Fruit fly (Drosophila melanogaster) whole organism, embryonic: ENCODE results near the gene CG15296.

ENCODE experiments used
- B-H2 ChIP-seq: fragments of 200-800 bp; sonication (Bioruptor generic); optimal IDR thresholded peaks from 2 replicates; lab custom pipeline; 2018; ENCODE audit warnings: missing biosample characterization, mild to moderate bottlenecking, missing genetic modification characterization
- C15 ChIP-seq: fragments of 200-800 bp; sonication (Bioruptor generic); IDR thresholded peaks from 3 replicates; pipeline ENCODE4 v1.3.6; 2022; ENCODE audit warnings: missing biosample characterization, missing genetic modification characterization
- CG10209 ChIP-seq: fragments of 200-800 bp; sonication (Bioruptor generic); optimal IDR thresholded peaks from 3 replicates; lab custom pipeline; 2017; ENCODE audit warnings: missing biosample characterization, mild to moderate bottlenecking, missing genetic modification characterization, missing genetic modification reagents
- CG10431 ChIP-seq: fragments of 200-800 bp; sonication (Bioruptor generic); optimal IDR thresholded peaks from 3 replicates; lab custom pipeline; 2018; ENCODE audit warnings: missing biosample characterization, mild to moderate bottlenecking, missing genetic modification characterization
- CG12155 ChIP-seq: fragments of 200-800 bp; sonication (Bioruptor generic); optimal IDR thresholded peaks from 3 replicates; lab custom pipeline; 2016; ENCODE audit warnings: missing biosample characterization, missing genetic modification characterization
- CG12744 ChIP-seq: fragments of 200-800 bp; sonication (Bioruptor generic); optimal IDR thresholded peaks from 2 replicates; lab custom pipeline; 2016; ENCODE audit warnings: missing biosample characterization, missing genetic modification characterization
- CG12769 ChIP-seq: fragments of 200-800 bp; sonication (Bioruptor generic); optimal IDR thresholded peaks from 2 replicates; lab custom pipeline; 2019; ENCODE audit warnings: missing biosample characterization, mild to moderate bottlenecking, missing genetic modification characterization, moderate library complexity
- CG17328 ChIP-seq: fragments of 200-800 bp; sonication (Bioruptor generic); IDR thresholded peaks from 2 replicates; pipeline ENCODE4 v1.3.6; 2022; ENCODE audit warnings: missing biosample characterization, missing genetic modification characterization
- CG17359 ChIP-seq: fragments of 200-800 bp; sonication (Bioruptor generic); optimal IDR thresholded peaks from 3 replicates; lab custom pipeline; 2018; ENCODE audit warnings: missing biosample characterization, mild to moderate bottlenecking, missing genetic modification characterization, moderate library complexity
- CG17361 ChIP-seq: fragments of 200-800 bp; sonication (Bioruptor generic); IDR thresholded peaks from 3 replicates; pipeline ENCODE4 v1.3.6; 2022; ENCODE audit warnings: missing biosample characterization, missing genetic modification characterization
- CG18619 ChIP-seq: fragments of 200-800 bp; sonication (Bioruptor generic); optimal IDR thresholded peaks from 3 replicates; lab custom pipeline; 2017; ENCODE audit warnings: missing biosample characterization, mild to moderate bottlenecking, missing genetic modification characterization
- CG3163 ChIP-seq: fragments of 200-800 bp; sonication (Bioruptor generic); optimal IDR thresholded peaks from 3 replicates; lab custom pipeline; 2016; ENCODE audit warnings: missing biosample characterization, missing genetic modification characterization
- CG33213 ChIP-seq: fragments of 200-800 bp; sonication (Bioruptor generic); optimal IDR thresholded peaks from 3 replicates; lab custom pipeline; 2016; ENCODE audit warnings: missing biosample characterization, missing genetic modification characterization
- CG3407 ChIP-seq: fragments of 200-800 bp; sonication (Bioruptor generic); optimal IDR thresholded peaks from 2 replicates; lab custom pipeline; 2018; ENCODE audit warnings: missing biosample characterization, mild to moderate bottlenecking, missing genetic modification characterization
- CG42726 ChIP-seq: fragments of 200-800 bp; sonication (Bioruptor generic); IDR thresholded peaks from 2 replicates; pipeline ENCODE4 v1.3.6; 2022; ENCODE audit warnings: missing biosample characterization, missing genetic modification characterization; ENCODE audit not compliant: partially characterized antibody
- CG4424 ChIP-seq: fragments of 200-800 bp; sonication (Bioruptor generic); optimal IDR thresholded peaks from 3 replicates; lab custom pipeline; 2016; ENCODE audit warnings: missing biosample characterization, missing genetic modification characterization
- CG6813 ChIP-seq: fragments of 200-800 bp; sonication (Bioruptor generic); optimal IDR thresholded peaks from 2 replicates; lab custom pipeline; 2017; ENCODE audit warnings: missing biosample characterization, missing genetic modification characterization, mild to moderate bottlenecking, moderate library complexity, missing genetic modification reagents
- CG8359 ChIP-seq: fragments of 200-800 bp; sonication (Bioruptor generic); optimal IDR thresholded peaks from 2 replicates; lab custom pipeline; 2017; ENCODE audit warnings: missing biosample characterization, mild to moderate bottlenecking, missing genetic modification characterization, borderline replicate concordance
- CG9437 ChIP-seq: fragments of 200-800 bp; sonication (Bioruptor generic); optimal IDR thresholded peaks from 2 replicates; lab custom pipeline; 2018; ENCODE audit warnings: missing biosample characterization, mild to moderate bottlenecking, missing genetic modification characterization
- D ChIP-seq, 2 experiments: fragments of 200-800 bp in 1 of 2; fragments of >200 bp in 1 of 2; sonication (Bioruptor generic) in 1 of 2; optimal IDR thresholded peaks; 2 replicates in 1 of 2; 3 replicates in 1 of 2; lab custom pipeline; 2017; ENCODE audit warnings: mild to moderate bottlenecking in 1 of 2, missing biosample characterization in 1 of 2, missing genetic modification characterization in 1 of 2, missing genetic modification reagents in 1 of 2
- Eip74EF ChIP-seq, 2 experiments: fragments of 200-800 bp in 1 of 2; fragments of >200 bp in 1 of 2; sonication (Bioruptor generic) in 1 of 2; optimal IDR thresholded peaks; 2 replicates each; lab custom pipeline; 2017 to 2019; ENCODE audit warnings: missing biosample characterization in 2 of 2, missing genetic modification characterization in 2 of 2, mild to moderate bottlenecking in 1 of 2, moderate library complexity in 1 of 2
- H15 ChIP-seq: fragments of 200-800 bp; sonication (Bioruptor generic); IDR thresholded peaks from 3 replicates; pipeline ENCODE4 v1.3.6; 2022; ENCODE audit warnings: missing biosample characterization, missing genetic modification characterization
- HLH4C ChIP-seq: fragments of 200-800 bp; sonication (Bioruptor generic); IDR thresholded peaks from 3 replicates; pipeline ENCODE4 v1.3.6; 2022; ENCODE audit warnings: missing biosample characterization, missing genetic modification characterization; ENCODE audit not compliant: partially characterized antibody
- Hand ChIP-seq: fragments of 200-800 bp; sonication (Bioruptor generic); optimal IDR thresholded peaks from 2 replicates; lab custom pipeline; 2017; ENCODE audit warnings: mild to moderate bottlenecking, missing biosample characterization, missing genetic modification reagents, missing genetic modification characterization
- HmgD ChIP-seq: fragments of 200-800 bp; sonication (Bioruptor generic); optimal IDR thresholded peaks from 3 replicates; lab custom pipeline; 2016; ENCODE audit warnings: missing biosample characterization, missing genetic modification characterization
- Mes4 ChIP-seq: fragments of 200-800 bp; sonication (Bioruptor generic); optimal IDR thresholded peaks from 2 replicates; lab custom pipeline; 2016; ENCODE audit warnings: missing biosample characterization, missing genetic modification characterization
- Myb ChIP-seq: fragments of 200-800 bp; sonication (Bioruptor generic); optimal IDR thresholded peaks from 2 replicates; lab custom pipeline; 2016; ENCODE audit warnings: missing biosample characterization, missing genetic modification characterization
- NK7.1 ChIP-seq: fragments of 200-800 bp; sonication (Bioruptor generic); optimal IDR thresholded peaks from 3 replicates; lab custom pipeline; 2016; ENCODE audit warnings: missing biosample characterization, missing genetic modification characterization
- Ssrp ChIP-seq: fragments of 200-800 bp; sonication (Bioruptor generic); optimal IDR thresholded peaks from 2 replicates; lab custom pipeline; 2018; ENCODE audit warnings: missing biosample characterization, mild to moderate bottlenecking, missing genetic modification characterization, moderate library complexity
- Trl ChIP-seq, 3 experiments: fragments of >200 bp in 2 of 3; fragments of 200-800 bp in 1 of 3; sonication (Bioruptor generic) in 1 of 3; optimal IDR thresholded peaks; 2 replicates in 1 of 3; 3 replicates in 2 of 3; lab custom pipeline; 2016 to 2017; ENCODE audit warnings: missing biosample characterization in 1 of 3, missing genetic modification characterization in 1 of 3
- corto ChIP-seq: fragments of 200-800 bp; sonication (Bioruptor generic); optimal IDR thresholded peaks from 2 replicates; lab custom pipeline; 2016; ENCODE audit warnings: missing biosample characterization, mild to moderate bottlenecking, missing genetic modification characterization, moderate library complexity
- cwo ChIP-seq: fragments of 200-800 bp; sonication (Bioruptor generic); optimal IDR thresholded peaks from 3 replicates; lab custom pipeline; 2017; ENCODE audit warnings: missing biosample characterization, missing genetic modification characterization, mild to moderate bottlenecking, moderate library complexity, missing genetic modification reagents
- exex ChIP-seq: fragments of 200-800 bp; sonication (Bioruptor generic); optimal IDR thresholded peaks from 4 replicates; lab custom pipeline; 2018; ENCODE audit warnings: missing biosample characterization, mild to moderate bottlenecking, missing genetic modification characterization, moderate library complexity
- fd102C ChIP-seq: fragments of 200-800 bp; sonication (Bioruptor generic); optimal IDR thresholded peaks from 2 replicates; lab custom pipeline; 2018; ENCODE audit warnings: missing biosample characterization, mild to moderate bottlenecking, missing genetic modification characterization, moderate library complexity
- ftz-f1 ChIP-seq: fragments of 200-800 bp; sonication (Bioruptor generic); optimal IDR thresholded peaks from 2 replicates; lab custom pipeline; 2016; ENCODE audit warnings: missing biosample characterization, missing genetic modification characterization
- gem ChIP-seq: fragments of 200-800 bp; sonication (Bioruptor generic); optimal IDR thresholded peaks from 2 replicates; lab custom pipeline; 2019; ENCODE audit warnings: missing biosample characterization, mild to moderate bottlenecking, missing genetic modification characterization, moderate library complexity
- ham ChIP-seq: fragments of 200-800 bp; sonication (Bioruptor generic); IDR thresholded peaks from 2 replicates; pipeline ENCODE4 v1.3.6; 2022; ENCODE audit warnings: missing biosample characterization, missing genetic modification characterization
- jing ChIP-seq: fragments of 200-800 bp; sonication (Bioruptor generic); optimal IDR thresholded peaks from 2 replicates; lab custom pipeline; 2018; ENCODE audit warnings: missing biosample characterization, mild to moderate bottlenecking, missing genetic modification characterization
- lmd ChIP-seq: fragments of 200-800 bp; sonication (Bioruptor generic); IDR thresholded peaks from 2 replicates; pipeline ENCODE4 v1.3.6; 2022; ENCODE audit warnings: missing biosample characterization, missing genetic modification characterization
- oc ChIP-seq: fragments of 200-800 bp; sonication (Bioruptor generic); optimal IDR thresholded peaks from 2 replicates; lab custom pipeline; 2018; ENCODE audit warnings: missing biosample characterization, mild to moderate bottlenecking, missing genetic modification characterization, moderate library complexity
- pb ChIP-seq: fragments of 200-800 bp; sonication (Bioruptor generic); optimal IDR thresholded peaks from 3 replicates; lab custom pipeline; 2016; ENCODE audit warnings: missing biosample characterization, missing genetic modification characterization
- pfk ChIP-seq: fragments of 200-800 bp; sonication (Bioruptor generic); optimal IDR thresholded peaks from 2 replicates; lab custom pipeline; 2018; ENCODE audit warnings: missing biosample characterization, mild to moderate bottlenecking, missing genetic modification characterization, moderate library complexity
- rib ChIP-seq: fragments of 200-800 bp; sonication (Bioruptor generic); IDR thresholded peaks from 2 replicates; pipeline ENCODE4 v1.3.6; 2022; ENCODE audit warnings: missing biosample characterization, missing genetic modification characterization
- salm ChIP-seq: fragments of 200-800 bp; sonication (Bioruptor generic); optimal IDR thresholded peaks from 2 replicates; lab custom pipeline; 2018; ENCODE audit warnings: missing biosample characterization, mild to moderate bottlenecking, missing genetic modification characterization
- seq ChIP-seq: fragments of 200-800 bp; sonication (Bioruptor generic); IDR thresholded peaks from 2 replicates; pipeline ENCODE4 v1.3.6; 2022; ENCODE audit warnings: missing biosample characterization, missing genetic modification characterization
- tap ChIP-seq: fragments of 200-800 bp; optimal IDR thresholded peaks from 3 replicates; lab custom pipeline; 2019; ENCODE audit warnings: missing biosample characterization, mild to moderate bottlenecking, missing genetic modification characterization, moderate library complexity
- tna ChIP-seq: fragments of 200-800 bp; sonication (Bioruptor generic); IDR thresholded peaks from 2 replicates; pipeline ENCODE4 v1.3.6; 2022; ENCODE audit warnings: missing biosample characterization, missing genetic modification characterization; ENCODE audit not compliant: partially characterized antibody
- trem ChIP-seq: fragments of 200-800 bp; optimal IDR thresholded peaks from 3 replicates; lab custom pipeline; 2019; ENCODE audit warnings: missing biosample characterization, mild to moderate bottlenecking, missing genetic modification characterization, moderate library complexity
- z ChIP-seq: fragments of 200-800 bp; sonication (Bioruptor generic); IDR thresholded peaks from 3 replicates; pipeline ENCODE4 v1.3.6; 2022; ENCODE audit warnings: missing biosample characterization, missing genetic modification characterization

Gene CG15296

dm6 chrX:10557432-10557831 is 9.0 kb downstream of the CG15296 start (continued):
- TF ChIP-seq HLH4C (GFP tag; lab: Robert Waterston, UW) (no peak), rib (GFP tag; lab: Robert Waterston, UW) (no peak), CG42726 (GFP tag; lab: Robert Waterston, UW) (no peak), gem (tag; lab: Kevin White, UChicago) (peak; percentile 65), z (no peak), CG10431 (GFP tag; lab: Kevin White, UChicago) (peak; percentile 13), tap (peak; percentile 37), CG17359 (peak; percentile 36), B-H2 (GFP tag; lab: Kevin White, UChicago) (no peak), D (optimal IDR thresholded peaks at IDR 0.05; lab: Kevin White, UChicago) (no peak), D (GFP tag; optimal IDR thresholded peaks at IDR 0.05; lab: Kevin White, UChicago) (peak; percentile 42), Ssrp (tag; lab: Kevin White, UChicago) (peak; percentile 57), ham (GFP tag; lab: Robert Waterston, UW) (no peak), exex (tag; lab: Kevin White, UChicago) (no peak), CG10209 (peak; percentile 18), Myb (GFP tag; lab: Kevin White, UChicago) (no peak), CG9437 (GFP tag; lab: Kevin White, UChicago) (peak; percentile 35), oc (tag; lab: Kevin White, UChicago) (peak; percentile 9), CG33213 (no peak), CG18619 (GFP tag; lab: Kevin White, UChicago) (peak; percentile 20), jing (peak; percentile 15), CG4424 (peak; percentile 39), CG17328 (GFP tag; lab: Robert Waterston, UW) (peak; percentile 36; the same call in 1 of the 2 replicates), CG12744 (GFP tag; lab: Kevin White, UChicago) (no peak), fd102C (GFP tag; lab: Kevin White, UChicago) (no peak), NK7.1 (GFP tag; lab: Kevin White, UChicago) (no peak), H15 (GFP tag; lab: Robert Waterston, UW) (0 out of 3 replicates have a peak, but pooled peaks have one; percentile 20), ftz-f1 (GFP tag; lab: Kevin White, UChicago) (no peak), CG8359 (GFP tag; lab: Kevin White, UChicago) (no peak), HmgD (GFP tag; lab: Kevin White, UChicago) (no peak), Eip74EF (GFP tag; optimal IDR thresholded peaks at IDR 0.05; lab: Kevin White, UChicago) (peak in 1 of 2 experiments; percentile 13), CG3407 (GFP tag; lab: Kevin White, UChicago) (peak; percentile 6), CG12155 (GFP tag; lab: Kevin White, UChicago) (no peak), Hand (GFP tag; lab: Kevin White, UChicago) (no peak), C15 (no peak), corto (peak; percentile 53), cwo (GFP tag; lab: Kevin White, UChicago) (no peak), CG6813 (GFP tag; lab: Kevin White, UChicago) (no peak), pb (GFP tag; lab: Kevin White, UChicago) (no peak), pfk (GFP tag; lab: Kevin White, UChicago) (no peak), trem (tag; lab: Kevin White, UChicago) (no peak), seq (GFP tag; lab: Robert Waterston, UW) (peak; percentile 46; the same call in 1 of the 2 replicates), tna (GFP tag; lab: Robert Waterston, UW) (no peak), Trl (optimal IDR thresholded peaks at IDR 0.05; lab: Kevin White, UChicago) (no peak), Trl (GFP tag; optimal IDR thresholded peaks at IDR 0.05; lab: Kevin White, UChicago) (no peak), CG12769 (no peak), CG17361 (0 out of 3 replicates have a peak, but pooled peaks have one; percentile 36), CG3163 (GFP tag; lab: Kevin White, UChicago) (no peak), Mes4 (no peak), lmd (GFP tag; lab: Robert Waterston, UW) (peak; percentile 49; the same call in 1 of the 2 replicates), salm (tag; lab: Kevin White, UChicago) (no peak)
